Worm (Caenorhabditis elegans) whole organism, L3 larva: ENCODE data around the gene lap-1.

Experiments used
- ama-1 ChIP-seq: fragments of 150-350 bp; optimal IDR thresholded peaks from 2 replicates; lab custom pipeline; 2018
- ceh-82 ChIP-seq: fragments of 150-350 bp; optimal IDR thresholded peaks from 2 replicates; lab custom pipeline; 2014; ENCODE audit warnings: missing biosample characterization, missing genetic modification characterization
- daf-12 ChIP-seq: fragments of 150-350 bp; optimal IDR thresholded peaks from 2 replicates; lab custom pipeline; 2014; ENCODE audit warnings: missing biosample characterization, missing genetic modification reagents, missing genetic modification characterization
- elt-3 ChIP-seq, 3 experiments: fragments of 150-350 bp in 1 of 3; sonication (generic microtip) in 2 of 3; optimal IDR thresholded peaks; 2 replicates in 2 of 3; 4 replicates in 1 of 3; lab custom pipeline; 2014 to 2017; ENCODE audit warnings: missing biosample characterization in 3 of 3, missing genetic modification characterization in 3 of 3
- fkh-10 ChIP-seq: sonication (generic microtip); optimal IDR thresholded peaks from 2 replicates; lab custom pipeline; 2017; ENCODE audit warnings: missing biosample characterization, missing genetic modification reagents, missing genetic modification characterization
- jun-1 ChIP-seq: fragments of 150-350 bp; optimal IDR thresholded peaks from 2 replicates; lab custom pipeline; 2014; ENCODE audit warnings: missing biosample characterization, missing genetic modification reagents, missing genetic modification characterization
- mdl-1 ChIP-seq: fragments of 150-350 bp; optimal IDR thresholded peaks from 2 replicates; lab custom pipeline; 2014; ENCODE audit warnings: missing biosample characterization, missing genetic modification characterization
- nhr-11 ChIP-seq: fragments of 150-350 bp; optimal IDR thresholded peaks from 2 replicates; lab custom pipeline; 2014; ENCODE audit warnings: missing biosample characterization, missing genetic modification characterization
- nhr-12 ChIP-seq: fragments of 150-350 bp; optimal IDR thresholded peaks from 2 replicates; lab custom pipeline; 2014; ENCODE audit warnings: missing biosample characterization, missing genetic modification characterization
- nhr-28 ChIP-seq: fragments of 150-350 bp; optimal IDR thresholded peaks from 2 replicates; lab custom pipeline; 2014; ENCODE audit warnings: missing biosample characterization, missing genetic modification characterization
- nhr-76 ChIP-seq: fragments of 150-350 bp; sonication (generic microtip); optimal IDR thresholded peaks from 5 replicates; lab custom pipeline; 2014; ENCODE audit warnings: missing biosample characterization, missing genetic modification characterization
- zag-1 ChIP-seq: fragments of 150-350 bp; optimal IDR thresholded peaks from 2 replicates; lab custom pipeline; 2014; ENCODE audit warnings: missing biosample characterization, missing genetic modification characterization

- TF ChIP-seq fkh-10 (GFP tag; lab: Kevin White, UChicago) (no peak), ama-1 (lab: Kevin White, UChicago) (no peak), nhr-76 (tag; lab: Kevin White, UChicago) (no peak), jun-1 (no peak), daf-12 (no peak), nhr-28 (no peak), ceh-82 (no peak), nhr-12 (tag; lab: Kevin White, UChicago) (no peak), elt-3 (tag; optimal IDR thresholded peaks at IDR 0.05; lab: Kevin White, UChicago) (no peak), zag-1 (tag; lab: Kevin White, UChicago) (no peak), nhr-11 (tag; lab: Kevin White, UChicago) (no peak), mdl-1 (tag; lab: Kevin White, UChicago) (no peak)
These were observed 46.3 kb downstream of the lap-1 start for ce11 chrIII:8355462-8355815.
